Worm (Caenorhabditis elegans) whole organism, midembryonic: ENCODE results near the gene kel-3.

ENCODE experiments used
- T22C8.4 ChIP-seq: fragments of 200-800 bp; sonication (Bioruptor generic); IDR thresholded peaks from 2 replicates; pipeline ENCODE4 v1.3.6; 2022; ENCODE audit warnings: missing genetic modification characterization, missing compliant biosample characterization
- cog-1 ChIP-seq: sonication (generic microtip); optimal IDR thresholded peaks from 2 replicates; lab custom pipeline; 2016; ENCODE audit warnings: missing genetic modification characterization, missing compliant biosample characterization
- flt-1 ChIP-seq: fragments of 200-800 bp; sonication (Bioruptor generic); IDR thresholded peaks from 2 replicates; pipeline ENCODE4 v1.3.6; 2022; ENCODE audit warnings: missing genetic modification characterization, missing compliant biosample characterization
- ref-1 ChIP-seq: fragments of 200-800 bp; sonication (Bioruptor generic); conservative IDR thresholded peaks from 2 replicates; pipeline ENCODE4 v1.3.6; 2022; ENCODE audit warnings: missing genetic modification reagents, missing genetic modification characterization, missing compliant biosample characterization
- tab-1 ChIP-seq: fragments of 200-800 bp; sonication (Bioruptor generic); IDR thresholded peaks from 2 replicates; pipeline ENCODE4 v1.3.6; 2022; ENCODE audit warnings: missing genetic modification characterization, missing compliant biosample characterization
- ztf-23 ChIP-seq: fragments of 200-800 bp; sonication (Bioruptor generic); IDR thresholded peaks from 2 replicates; pipeline ENCODE4 v1.3.6; 2022; ENCODE audit warnings: missing genetic modification reagents, missing genetic modification characterization, missing compliant biosample characterization
- ztf-29 ChIP-seq: fragments of 200-800 bp; sonication (Bioruptor generic); IDR thresholded peaks from 2 replicates; pipeline ENCODE4 v1.3.6; 2022; ENCODE audit warnings: missing genetic modification reagents, missing genetic modification characterization, missing compliant biosample characterization

DNA sequence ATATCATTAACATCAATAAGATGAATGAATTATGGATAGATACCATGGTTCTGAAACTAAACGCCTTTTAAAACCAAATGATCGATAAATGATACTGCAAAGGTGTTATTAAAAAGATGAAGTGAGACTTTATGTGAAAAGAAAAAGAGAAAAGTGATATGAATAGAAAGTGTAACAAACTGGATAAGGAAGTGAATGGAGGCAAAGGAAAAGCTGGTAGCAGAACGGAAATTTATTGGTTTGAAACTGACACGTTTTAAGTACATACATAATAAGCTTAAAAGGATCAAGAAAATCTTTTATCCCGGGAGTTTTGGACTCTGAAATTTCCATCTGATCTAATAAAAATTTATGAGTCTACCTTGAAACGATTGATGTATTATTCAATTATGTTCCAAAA, 35.0 kb upstream of the kel-3 start, which contains the start of gene bli-5:
- TF ChIP-seq tab-1 (GFP tag; lab: Robert Waterston, UW) (no peak), ztf-23 (GFP tag; lab: Robert Waterston, UW) (no peak), flt-1 (GFP tag; lab: Robert Waterston, UW) (no peak), T22C8.4 (GFP tag; lab: Robert Waterston, UW) (no peak), cog-1 (tag; lab: Kevin White, UChicago) (no peak), ref-1 (GFP tag; lab: Robert Waterston, UW) (no peak), ztf-29 (GFP tag; lab: Robert Waterston, UW) (no peak)
